Fruit fly (Drosophila melanogaster): ENCODE measurements around the gene tos.

tos gene

DNA sequence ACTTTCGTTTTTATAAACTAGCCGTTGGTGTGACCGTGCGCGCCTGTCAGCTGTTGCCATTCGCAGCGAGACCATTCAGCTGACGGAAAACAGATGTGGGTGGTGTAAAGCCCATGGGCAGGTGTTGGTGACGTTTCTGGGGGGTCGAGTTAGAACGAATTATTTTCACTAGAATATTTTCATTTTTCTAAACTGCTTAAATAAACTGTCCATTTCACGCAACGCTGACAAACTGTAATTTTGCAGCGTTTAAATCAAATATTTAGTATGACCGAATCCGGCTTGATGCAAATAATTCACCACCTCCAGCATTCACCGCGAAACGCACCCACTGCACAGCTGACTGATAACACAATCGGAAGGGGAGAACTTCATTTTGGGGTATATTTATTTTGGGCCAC, 13.5 kb upstream of the tos start, which contains the start of the genes CG10383 and CG10338 (continued):
- TF ChIP-seq ERR (GFP tag; optimal IDR thresholded peaks at IDR 0.05) (peak; percentile 91), gfzf (GFP tag; optimal IDR thresholded peaks at IDR 0.05) (peak; percentile 77), Poxn (GFP tag; IDR thresholded peaks at IDR 0.05) (peak; percentile 12; the same call in 1 of the 2 replicates), Mes4 (GFP tag; optimal IDR thresholded peaks at IDR 0.05) (peak; percentile 70), CG4282 (GFP tag; optimal IDR thresholded peaks at IDR 0.05) (peak; percentile 71), CG10462 (GFP tag; optimal IDR thresholded peaks at IDR 0.05) (peak; percentile 53), fd3F (GFP tag; optimal IDR thresholded peaks at IDR 0.05) (peak; percentile 77), Meics (GFP tag; optimal IDR thresholded peaks at IDR 0.05) (peak; percentile 85), CG13123 (GFP tag; optimal IDR thresholded peaks at IDR 0.05) (peak; percentile 71), CG13624 (GFP tag; optimal IDR thresholded peaks at IDR 0.05) (peak; percentile 92), CkIIα-i1 (GFP tag; IDR thresholded peaks at IDR 0.05) (no peak), NC2α (GFP tag; optimal IDR thresholded peaks at IDR 0.05) (peak; percentile 62), CrebB (tag; optimal IDR thresholded peaks at IDR 0.05) (peak; percentile 61), CG1024 (GFP tag; IDR thresholded peaks at IDR 0.05) (peak; percentile 83), Ets97D (GFP tag; optimal IDR thresholded peaks at IDR 0.05) (peak; percentile 88), usp (GFP tag; optimal IDR thresholded peaks at IDR 0.05) (no peak), CG4360 (GFP tag; IDR thresholded peaks at IDR 0.05) (peak; percentile 53), CG30431 (GFP tag; optimal IDR thresholded peaks at IDR 0.05) (peak; percentile 72), grn (GFP tag; optimal IDR thresholded peaks at IDR 0.05) (peak; percentile 22), dysf (GFP tag; IDR thresholded peaks at IDR 0.05) (peak; percentile 89), CG31388 (GFP tag; optimal IDR thresholded peaks at IDR 0.05) (peak; percentile 46), CG8478 (optimal IDR thresholded peaks at IDR 0.05) (no peak), CG1603 (tag; optimal IDR thresholded peaks at IDR 0.05) (peak; percentile 93), CG5953 (GFP tag; IDR thresholded peaks at IDR 0.05) (peak; percentile 73), Ptx1 (GFP tag; IDR thresholded peaks at IDR 0.05) (peak; percentile 90), chn (GFP tag; optimal IDR thresholded peaks at IDR 0.05) (peak; percentile 96), B-H2 (GFP tag; optimal IDR thresholded peaks at IDR 0.05) (no peak), CG15269 (tag; optimal IDR thresholded peaks at IDR 0.05) (peak; percentile 76), klu (GFP tag; IDR thresholded peaks at IDR 0.05) (peak; percentile 94), inv (GFP tag; IDR thresholded peaks at IDR 0.05; ENCODE audit: partially characterized antibody) (no peak), mld (GFP tag; IDR thresholded peaks at IDR 0.05; ENCODE audit: partially characterized antibody) (no peak), CG34376 (GFP tag; optimal IDR thresholded peaks at IDR 0.05) (peak; percentile 72), CG3838 (GFP tag; optimal IDR thresholded peaks at IDR 0.05) (peak; percentile 65), kah (GFP tag; optimal IDR thresholded peaks at IDR 0.05) (peak; percentile 13), Ada2b (GFP tag; IDR thresholded peaks at IDR 0.05) (peak; percentile 88), CG15011 (GFP tag; optimal IDR thresholded peaks at IDR 0.05) (peak; percentile 43), CG30020 (tag; optimal IDR thresholded peaks at IDR 0.05) (peak; percentile 44), CG9876 (GFP tag; optimal IDR thresholded peaks at IDR 0.05) (peak; percentile 86), CG13775 (GFP tag; optimal IDR thresholded peaks at IDR 0.05) (peak; percentile 81), CG17829 (tag; optimal IDR thresholded peaks at IDR 0.05) (peak; percentile 75), Dip3 (GFP tag; optimal IDR thresholded peaks at IDR 0.05) (peak; percentile 91), Fer1 (GFP tag; optimal IDR thresholded peaks at IDR 0.05) (peak; percentile 81), jing (GFP tag; optimal IDR thresholded peaks at IDR 0.05) (peak; percentile 75), crol (GFP tag; IDR thresholded peaks at IDR 0.05) (peak; percentile 43; the same call in 1 of the 2 replicates), lov (optimal IDR thresholded peaks at IDR 0.05) (no peak), lov (GFP tag; IDR thresholded peaks at IDR 0.05) (peak; percentile 82), CG11696 (GFP tag; IDR thresholded peaks at IDR 0.05) (peak; percentile 69), tup (GFP tag; optimal IDR thresholded peaks at IDR 0.05) (peak; percentile 73), Atf-2 (GFP tag; optimal IDR thresholded peaks at IDR 0.05) (peak; percentile 91), sima (GFP tag; optimal IDR thresholded peaks at IDR 0.05) (no peak), Abd-B (GFP tag; optimal IDR thresholded peaks at IDR 0.05) (peak; percentile 80), al (GFP tag; IDR thresholded peaks at IDR 0.05) (peak; percentile 88), salm (tag; optimal IDR thresholded peaks at IDR 0.05) (peak; percentile 56)

All from whole organism, embryonic.